Worm (Caenorhabditis elegans) whole organism, young adult: ENCODE results near the gene ints-11.

Experiments
- B0019.2 ChIP-seq: fragments of 200-800 bp; sonication (Bioruptor generic); conservative IDR thresholded peaks from 2 replicates; pipeline ENCODE4 v1.3.6; 2022; ENCODE audit warnings: missing genetic modification reagents, missing genetic modification characterization, missing compliant biosample characterization
- B0035.1 ChIP-seq: sonication (generic microtip); optimal IDR thresholded peaks from 2 replicates; lab custom pipeline; 2016; ENCODE audit warnings: missing genetic modification characterization, mild to moderate bottlenecking, missing compliant biosample characterization, missing genotype, missing genetic modification reagents
- D2030.7 ChIP-seq: fragments of 200-800 bp; sonication (Bioruptor generic); IDR thresholded peaks from 2 replicates; pipeline ENCODE4 v1.3.6; 2022; ENCODE audit warnings: missing genetic modification reagents, missing genetic modification characterization, missing compliant biosample characterization
- F33H1.4 ChIP-seq: fragments of 200-800 bp; sonication (Bioruptor generic); IDR thresholded peaks from 2 replicates; pipeline ENCODE4 v1.3.6; 2022; ENCODE audit warnings: missing genetic modification reagents, missing genetic modification characterization, missing compliant biosample characterization
- F49E8.2 ChIP-seq: sonication (generic microtip); optimal IDR thresholded peaks from 3 replicates; lab custom pipeline; 2017; ENCODE audit warnings: missing genetic modification characterization, mild to moderate bottlenecking, missing compliant biosample characterization, antibody characterized with exemption, moderate library complexity; ENCODE audit not compliant: insufficient read depth
- F55B11.4 ChIP-seq: sonication (generic microtip); optimal IDR thresholded peaks from 2 replicates; lab custom pipeline; 2016; ENCODE audit warnings: missing compliant biosample characterization, missing genetic modification characterization, borderline replicate concordance; ENCODE audit not compliant: insufficient read depth
- F57A8.1 ChIP-seq: fragments of 200-800 bp; sonication (Bioruptor generic); optimal IDR thresholded peaks from 2 replicates; lab custom pipeline; 2018; ENCODE audit warnings: mild to moderate bottlenecking, missing genetic modification characterization, moderate library complexity, missing compliant biosample characterization
- T26A5.8 ChIP-seq: sonication (generic microtip); optimal IDR thresholded peaks from 2 replicates; lab custom pipeline; 2016; ENCODE audit warnings: missing genetic modification characterization, missing compliant biosample characterization
- Y95B8A.8 ChIP-seq: fragments of 200-800 bp; sonication (Bioruptor generic); IDR thresholded peaks from 2 replicates; pipeline ENCODE4 v1.3.6; 2022; ENCODE audit warnings: missing genetic modification reagents, missing genetic modification characterization, missing compliant biosample characterization
- akir-1 ChIP-seq: fragments of 200-800 bp; sonication (Bioruptor generic); optimal IDR thresholded peaks from 2 replicates; lab custom pipeline; 2018; ENCODE audit warnings: mild to moderate bottlenecking, missing genetic modification characterization, moderate library complexity, missing compliant biosample characterization
- aptf-3 ChIP-seq: fragments of 200-800 bp; sonication (Bioruptor generic); IDR thresholded peaks from 2 replicates; pipeline ENCODE4 v1.3.6; 2022; ENCODE audit warnings: missing genetic modification characterization, missing compliant biosample characterization
- athp-1 ChIP-seq: sonication (generic microtip); optimal IDR thresholded peaks from 2 replicates; lab custom pipeline; 2017; ENCODE audit warnings: mild to moderate bottlenecking, missing genetic modification characterization, missing compliant biosample characterization
- attf-5 ChIP-seq: fragments of 200-800 bp; sonication (Bioruptor generic); optimal IDR thresholded peaks from 2 replicates; lab custom pipeline; 2018; ENCODE audit warnings: mild to moderate bottlenecking, missing genetic modification characterization, missing compliant biosample characterization
- bed-2 ChIP-seq: fragments of 200-800 bp; sonication (Bioruptor generic); IDR thresholded peaks from 2 replicates; pipeline ENCODE4 v1.3.6; 2022; ENCODE audit warnings: missing genetic modification reagents, missing genetic modification characterization, missing compliant biosample characterization
- cebp-1 ChIP-seq, 2 experiments: fragments of 200-800 bp in 1 of 2; sonication (Bioruptor generic) in 1 of 2; sonication (generic microtip) in 1 of 2; IDR thresholded peaks in 1 of 2; optimal IDR thresholded peaks in 1 of 2; 2 replicates each; pipeline versions ENCODE4 v1.3.6 to Lab custom; 2017 to 2022; ENCODE audit warnings: missing compliant biosample characterization in 2 of 2, missing genetic modification characterization in 2 of 2, mild to moderate bottlenecking in 1 of 2, missing genetic modification reagents in 1 of 2, moderate library complexity in 1 of 2
- ceh-100 ChIP-seq: fragments of 200-800 bp; sonication (Bioruptor generic); IDR thresholded peaks from 2 replicates; pipeline ENCODE4 v1.3.6; 2022; ENCODE audit warnings: missing genetic modification reagents, missing genetic modification characterization, missing compliant biosample characterization
- ceh-40 ChIP-seq: fragments of 200-800 bp; sonication (Bioruptor generic); IDR thresholded peaks from 2 replicates; pipeline ENCODE4 v1.3.6; 2022; ENCODE audit warnings: missing genetic modification characterization, missing compliant biosample characterization
- dpl-1 ChIP-seq: fragments of 150-350 bp; optimal IDR thresholded peaks from 2 replicates; lab custom pipeline; 2014; ENCODE audit warnings: missing biosample characterization, missing genetic modification reagents, missing genetic modification characterization
- efl-1 ChIP-seq: fragments of 150-350 bp; optimal IDR thresholded peaks from 2 replicates; lab custom pipeline; 2014; ENCODE audit warnings: missing biosample characterization, missing genetic modification reagents, missing genetic modification characterization
- egrh-3 ChIP-seq: fragments of 200-800 bp; sonication (Bioruptor generic); IDR thresholded peaks from 2 replicates; pipeline ENCODE4 v1.3.6; 2022; ENCODE audit warnings: missing genetic modification reagents, missing genetic modification characterization, missing compliant biosample characterization
- ets-4 ChIP-seq: fragments of 200-800 bp; sonication (Bioruptor generic); optimal IDR thresholded peaks from 2 replicates; lab custom pipeline; 2018; ENCODE audit warnings: mild to moderate bottlenecking, missing genetic modification characterization, missing compliant biosample characterization
- fkh-3 ChIP-seq: sonication (generic microtip); optimal IDR thresholded peaks from 2 replicates; lab custom pipeline; 2016; ENCODE audit warnings: mild to moderate bottlenecking, missing genetic modification characterization, missing compliant biosample characterization
- hlh-26 ChIP-seq: fragments of 200-800 bp; sonication (Bioruptor generic); conservative IDR thresholded peaks from 2 replicates; pipeline ENCODE4 v1.3.6; 2022; ENCODE audit warnings: missing genetic modification reagents, missing genetic modification characterization, missing compliant biosample characterization
- hmg-1.2 ChIP-seq: fragments of 200-800 bp; sonication (Bioruptor generic); IDR thresholded peaks from 2 replicates; pipeline ENCODE4 v1.3.6; 2022; ENCODE audit warnings: missing genetic modification reagents, missing genetic modification characterization, missing compliant biosample characterization
- lin-26 ChIP-seq: fragments of 200-800 bp; sonication (Bioruptor generic); IDR thresholded peaks from 2 replicates; pipeline ENCODE4 v1.3.6; 2022; ENCODE audit warnings: missing genetic modification reagents, missing genetic modification characterization, missing compliant biosample characterization
- lin-40 ChIP-seq: sonication (generic microtip); optimal IDR thresholded peaks from 2 replicates; lab custom pipeline; 2016; ENCODE audit warnings: missing genetic modification characterization, mild to moderate bottlenecking, missing compliant biosample characterization, missing genotype, missing genetic modification reagents
- lir-1 ChIP-seq: fragments of 200-800 bp; sonication (Bioruptor generic); conservative IDR thresholded peaks from 2 replicates; pipeline ENCODE4 v1.3.6; 2022; ENCODE audit warnings: missing genetic modification reagents, missing genetic modification characterization, missing compliant biosample characterization
- lsl-1 ChIP-seq: fragments of 200-800 bp; sonication (Bioruptor generic); optimal IDR thresholded peaks from 2 replicates; lab custom pipeline; 2018; ENCODE audit warnings: mild to moderate bottlenecking, missing genetic modification characterization, moderate library complexity, missing compliant biosample characterization
- lsy-27 ChIP-seq: sonication (generic microtip); optimal IDR thresholded peaks from 2 replicates; lab custom pipeline; 2017; ENCODE audit warnings: missing genetic modification characterization, mild to moderate bottlenecking, missing compliant biosample characterization, antibody characterized with exemption, missing genotype, borderline replicate concordance; ENCODE audit not compliant: insufficient read depth
- madf-3 ChIP-seq: fragments of 200-800 bp; sonication (Bioruptor generic); IDR thresholded peaks from 2 replicates; pipeline ENCODE4 v1.3.6; 2022; ENCODE audit warnings: missing genetic modification reagents, missing genetic modification characterization, missing compliant biosample characterization
- madf-8 ChIP-seq: fragments of 200-800 bp; sonication (Bioruptor generic); conservative IDR thresholded peaks from 2 replicates; pipeline ENCODE4 v1.3.6; 2022; ENCODE audit warnings: missing genetic modification reagents, missing genetic modification characterization, missing compliant biosample characterization
- mcd-1 ChIP-seq: fragments of 200-800 bp; sonication (Bioruptor generic); IDR thresholded peaks from 2 replicates; pipeline ENCODE4 v1.3.6; 2022; ENCODE audit warnings: missing genetic modification reagents, missing genetic modification characterization, missing compliant biosample characterization
- mel-28 ChIP-seq: sonication (generic microtip); optimal IDR thresholded peaks from 2 replicates; lab custom pipeline; 2016; ENCODE audit warnings: borderline replicate concordance, mild to moderate bottlenecking, missing genetic modification characterization, missing compliant biosample characterization
- mes-4 ChIP-seq: sonication (generic microtip); optimal IDR thresholded peaks from 2 replicates; lab custom pipeline; 2016; ENCODE audit warnings: missing genotype, missing genetic modification characterization, missing compliant biosample characterization
- nhr-179 ChIP-seq: sonication (generic microtip); optimal IDR thresholded peaks from 2 replicates; lab custom pipeline; 2016; ENCODE audit warnings: mild to moderate bottlenecking, missing genetic modification characterization, missing compliant biosample characterization
- nhr-80 ChIP-seq: sonication (generic microtip); optimal IDR thresholded peaks from 2 replicates; lab custom pipeline; 2016; ENCODE audit warnings: missing genetic modification characterization, missing compliant biosample characterization
- pbrm-1 ChIP-seq: fragments of 200-800 bp; sonication (Bioruptor generic); IDR thresholded peaks from 2 replicates; pipeline ENCODE4 v1.3.6; 2022; ENCODE audit warnings: missing genetic modification reagents, missing genetic modification characterization, missing compliant biosample characterization
- repo-1 ChIP-seq: sonication (generic microtip); optimal IDR thresholded peaks from 2 replicates; lab custom pipeline; 2017; ENCODE audit warnings: mild to moderate bottlenecking, missing genetic modification characterization, missing compliant biosample characterization
- rpc-1 ChIP-seq, 2 experiments: fragments of 150-350 bp in 1 of 2; sonication (generic microtip) in 1 of 2; optimal IDR thresholded peaks; 2 replicates each; lab custom pipeline; 2014 to 2018; ENCODE audit warnings: missing biosample characterization in 1 of 2, missing genetic modification characterization in 1 of 2, missing genetic modification reagents in 1 of 2, missing genotype in 1 of 2
- sdz-38 ChIP-seq: sonication (generic microtip); optimal IDR thresholded peaks from 2 replicates; lab custom pipeline; 2016; ENCODE audit warnings: missing genotype, missing genetic modification characterization, missing compliant biosample characterization
- snpc-4 ChIP-seq, 5 experiments: fragments of 150-350 bp in 1 of 5; sonication (generic microtip) in 4 of 5; optimal IDR thresholded peaks; 2 replicates each; lab custom pipeline; 2014 to 2018; ENCODE audit warnings: missing genetic modification characterization in 5 of 5, missing biosample characterization in 3 of 5, antibody characterized with exemption in 2 of 5, mild to moderate bottlenecking in 2 of 5, missing compliant biosample characterization in 2 of 5, missing genotype in 2 of 5, moderate library complexity in 2 of 5, missing genetic modification reagents in 1 of 5
- somi-1 ChIP-seq: fragments of 200-800 bp; sonication (Bioruptor generic); optimal IDR thresholded peaks from 2 replicates; lab custom pipeline; 2018; ENCODE audit warnings: mild to moderate bottlenecking, missing genetic modification characterization, missing compliant biosample characterization
- tlf-1 ChIP-seq: fragments of 200-800 bp; sonication (Bioruptor generic); optimal IDR thresholded peaks from 2 replicates; lab custom pipeline; 2018; ENCODE audit warnings: mild to moderate bottlenecking, missing genetic modification characterization, missing compliant biosample characterization
- unc-62 ChIP-seq: fragments of 150-350 bp; optimal IDR thresholded peaks from 2 replicates; lab custom pipeline; 2014; ENCODE audit warnings: missing biosample characterization, missing genetic modification reagents, missing genetic modification characterization
- xnd-1 ChIP-seq: sonication (generic microtip); optimal IDR thresholded peaks from 2 replicates; lab custom pipeline; 2016; ENCODE audit warnings: missing genotype, missing genetic modification reagents, missing genetic modification characterization, missing compliant biosample characterization
- zfh-2 ChIP-seq: fragments of 200-800 bp; sonication (Bioruptor generic); conservative IDR thresholded peaks from 2 replicates; pipeline ENCODE4 v1.3.6; 2022; ENCODE audit warnings: missing genetic modification reagents, missing genetic modification characterization, missing compliant biosample characterization
- ztf-3 ChIP-seq: fragments of 200-800 bp; sonication (Bioruptor generic); optimal IDR thresholded peaks from 2 replicates; lab custom pipeline; 2018; ENCODE audit warnings: mild to moderate bottlenecking, missing genetic modification characterization, missing compliant biosample characterization

Gene ints-11

ce11 chrII:8091528-8091927, 51.8 kb downstream of the ints-11 start (continued):
- TF ChIP-seq lsl-1 (GFP tag; lab: Kevin White, UChicago): peak; percentile 56
- no peak for TF ChIP-seq aptf-3
- TF ChIP-seq mel-28 (tag; lab: Kevin White, UChicago): no peak
- peak; percentile 8 for TF ChIP-seq xnd-1 (tag; lab: Kevin White, UChicago)
- no peak for TF ChIP-seq nhr-179 (tag; lab: Kevin White, UChicago)
- no peak for TF ChIP-seq F55B11.4 (tag; lab: Kevin White, UChicago)
- peak; percentile 26 for TF ChIP-seq lin-40 (tag; lab: Kevin White, UChicago)
- TF ChIP-seq cebp-1 (GFP tag; IDR thresholded peaks at IDR 0.05; lab: Robert Waterston, UW): peak; percentile 54; the same call in 1 of the 2 replicates
- peak; percentile 93 for TF ChIP-seq cebp-1 (tag; optimal IDR thresholded peaks at IDR 0.05; lab: Kevin White, UChicago)
- no peak for TF ChIP-seq mes-4 (tag; lab: Kevin White, UChicago)
- no peak for TF ChIP-seq F57A8.1 (GFP tag; lab: Kevin White, UChicago)
- TF ChIP-seq ceh-40 (GFP tag; lab: Robert Waterston, UW): no peak
- TF ChIP-seq ets-4 (GFP tag; lab: Kevin White, UChicago): no peak
- no peak for TF ChIP-seq efl-1 (GFP tag; lab: Kevin White, UChicago)
- peak; percentile 30 for TF ChIP-seq nhr-80 (tag; lab: Kevin White, UChicago)
- TF ChIP-seq dpl-1 (GFP tag; lab: Kevin White, UChicago): no peak
- TF ChIP-seq snpc-4 (GFP tag; optimal IDR thresholded peaks at IDR 0.05; lab: Kevin White, UChicago): peak; percentile 95
- TF ChIP-seq snpc-4 (tag; optimal IDR thresholded peaks at IDR 0.05; lab: Kevin White, UChicago): peak; percentile 96 to 99 (median 98)
- TF ChIP-seq fkh-3 (tag; lab: Kevin White, UChicago): no peak
- no peak for TF ChIP-seq sdz-38 (tag; lab: Kevin White, UChicago)
- no peak for TF ChIP-seq akir-1 (GFP tag; lab: Kevin White, UChicago)
- no peak for TF ChIP-seq B0019.2 (GFP tag; lab: Robert Waterston, UW)
- no peak for TF ChIP-seq B0035.1 (tag; lab: Kevin White, UChicago)
- TF ChIP-seq attf-5 (GFP tag; lab: Kevin White, UChicago): no peak
- no peak for TF ChIP-seq repo-1
- peak; percentile 60; the same call in 1 of the 2 replicates for TF ChIP-seq lin-26 (GFP tag; lab: Robert Waterston, UW)
- TF ChIP-seq F33H1.4 (GFP tag; lab: Robert Waterston, UW): peak; percentile 39; the same call in 1 of the 2 replicates
- TF ChIP-seq madf-3 (GFP tag; lab: Robert Waterston, UW): no peak
- TF ChIP-seq egrh-3: no peak
- TF ChIP-seq hlh-26 (GFP tag; lab: Robert Waterston, UW): no peak
- no peak for TF ChIP-seq zfh-2
- peak; percentile 74 for TF ChIP-seq D2030.7 (GFP tag; lab: Robert Waterston, UW)
- no peak for TF ChIP-seq T26A5.8 (tag; lab: Kevin White, UChicago)
- TF ChIP-seq athp-1 (tag; lab: Kevin White, UChicago): no peak
- peak; percentile 83 for TF ChIP-seq pbrm-1 (GFP tag; lab: Robert Waterston, UW)
- peak; percentile 57 for TF ChIP-seq hmg-1.2
- peak; percentile 25 for TF ChIP-seq F49E8.2
- no peak for TF ChIP-seq ztf-3
- TF ChIP-seq somi-1 (GFP tag; lab: Kevin White, UChicago): no peak
- TF ChIP-seq lsy-27 (tag; lab: Kevin White, UChicago): no peak
- TF ChIP-seq rpc-1 (optimal IDR thresholded peaks at IDR 0.05; lab: Kevin White, UChicago): no peak
- peak; percentile 7 for TF ChIP-seq rpc-1 (tag; optimal IDR thresholded peaks at IDR 0.05; lab: Kevin White, UChicago)
- TF ChIP-seq bed-2 (GFP tag; lab: Robert Waterston, UW): no peak
- no peak for TF ChIP-seq madf-8 (GFP tag; lab: Robert Waterston, UW)
- TF ChIP-seq Y95B8A.8 (GFP tag; lab: Robert Waterston, UW): no peak
- no peak for TF ChIP-seq tlf-1 (GFP tag; lab: Kevin White, UChicago)
- peak; percentile 37; the same call in 1 of the 2 replicates for TF ChIP-seq ceh-100 (GFP tag; lab: Robert Waterston, UW)
- TF ChIP-seq lir-1 (GFP tag; lab: Robert Waterston, UW): 0 out of 2 replicates have a peak, but pooled peaks have one; percentile 6
- TF ChIP-seq mcd-1: peak; percentile 79
- no peak for TF ChIP-seq unc-62 (GFP tag; lab: Kevin White, UChicago)
